Worm (Caenorhabditis elegans) whole organism, L3 larva: Measurements from ENCODE around the gene let-92.

ENCODE experiments used
- R02D3.7 ChIP-seq: fragments of 150-350 bp; optimal IDR thresholded peaks from 2 replicates; lab custom pipeline; 2014; ENCODE audit warnings: missing biosample characterization, missing genetic modification characterization
- ama-1 ChIP-seq: fragments of 150-350 bp; optimal IDR thresholded peaks from 2 replicates; lab custom pipeline; 2018
- ceh-28 ChIP-seq: fragments of 150-350 bp; optimal IDR thresholded peaks from 2 replicates; lab custom pipeline; 2014; ENCODE audit warnings: missing biosample characterization, missing genetic modification reagents, missing genetic modification characterization
- elt-1 ChIP-seq: fragments of 150-350 bp; optimal IDR thresholded peaks from 2 replicates; lab custom pipeline; 2014; ENCODE audit warnings: missing biosample characterization, missing genetic modification characterization
- elt-2 ChIP-seq: sonication (generic microtip); optimal IDR thresholded peaks from 2 replicates; lab custom pipeline; 2016; ENCODE audit warnings: missing genetic modification reagents, mild to moderate bottlenecking, missing genetic modification characterization, missing compliant biosample characterization
- fos-1 ChIP-seq: fragments of 150-350 bp; optimal IDR thresholded peaks from 2 replicates; lab custom pipeline; 2014; ENCODE audit warnings: missing biosample characterization, missing genetic modification characterization
- nhr-12 ChIP-seq: fragments of 150-350 bp; optimal IDR thresholded peaks from 2 replicates; lab custom pipeline; 2014; ENCODE audit warnings: missing biosample characterization, missing genetic modification characterization
- nhr-237 ChIP-seq: fragments of 150-350 bp; optimal IDR thresholded peaks from 2 replicates; lab custom pipeline; 2014; ENCODE audit warnings: missing biosample characterization, missing genetic modification characterization
- pha-4 ChIP-seq: fragments of 150-350 bp; optimal IDR thresholded peaks from 2 replicates; lab custom pipeline; 2014; ENCODE audit warnings: missing biosample characterization, missing genetic modification reagents, missing genetic modification characterization
- skn-1 ChIP-seq: fragments of 150-350 bp; optimal IDR thresholded peaks from 2 replicates; lab custom pipeline; 2014; ENCODE audit warnings: missing biosample characterization, missing genetic modification characterization
- zag-1 ChIP-seq: fragments of 150-350 bp; optimal IDR thresholded peaks from 2 replicates; lab custom pipeline; 2014; ENCODE audit warnings: missing biosample characterization, missing genetic modification characterization
- ztf-11 ChIP-seq: fragments of 150-350 bp; optimal IDR thresholded peaks from 2 replicates; lab custom pipeline; 2014; ENCODE audit warnings: missing biosample characterization, missing genetic modification characterization

DNA sequence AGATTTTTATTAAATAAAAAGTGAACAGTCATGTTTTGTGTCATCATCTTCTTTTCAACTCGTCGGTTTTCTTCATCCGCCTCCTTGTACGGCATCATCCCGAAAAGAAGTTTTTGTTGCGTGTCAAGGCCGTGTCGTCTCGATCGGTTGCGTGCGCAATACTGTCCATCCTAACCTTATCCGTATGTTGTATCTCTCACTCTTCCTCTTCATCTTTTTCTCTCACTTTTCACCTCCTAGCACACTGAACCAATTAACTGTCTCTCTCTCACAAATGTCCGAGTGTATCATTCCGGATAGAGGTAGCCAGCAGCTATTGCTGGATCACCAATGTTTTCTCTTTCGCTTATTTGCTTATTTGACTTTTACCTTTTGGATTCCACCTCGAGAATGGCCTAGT is 25.2 kb downstream of the let-92 start:
- TF ChIP-seq ztf-11 = no peak
- no peak for TF ChIP-seq ama-1
- TF ChIP-seq R02D3.7 = no peak
- no peak for TF ChIP-seq skn-1 (tag; lab: Kevin White, UChicago)
- TF ChIP-seq fos-1 (tag; lab: Kevin White, UChicago) = no peak
- no peak for TF ChIP-seq nhr-237
- TF ChIP-seq elt-2 = no peak
- no peak for TF ChIP-seq ceh-28 (tag; lab: Kevin White, UChicago)
- TF ChIP-seq pha-4 = no peak
- no peak for TF ChIP-seq nhr-12
- TF ChIP-seq zag-1 (tag; lab: Kevin White, UChicago) = no peak
- TF ChIP-seq elt-1 = no peak
